Fruit fly (Drosophila melanogaster): ENCODE data around the gene CG13454.

- no peak for TF ChIP-seq EcR (GFP tag; optimal IDR thresholded peaks at IDR 0.05)
- TF ChIP-seq CG8478 (optimal IDR thresholded peaks at IDR 0.05): no peak
- no peak for TF ChIP-seq pan (optimal IDR thresholded peaks at IDR 0.05)
- TF ChIP-seq usp (GFP tag; optimal IDR thresholded peaks at IDR 0.05): no peak
- TF ChIP-seq psq (optimal IDR thresholded peaks at IDR 0.05): no peak
- no peak for TF ChIP-seq Dll (optimal IDR thresholded peaks at IDR 0.05)
Observed at dm6 chr3L:15517508-15517907, 652 bp upstream of the CG13454 start.

Data from whole organism.